Fruit fly (Drosophila melanogaster): ENCODE data around the gene ppk28.
A peak's percentile ranks its signal among the peaks of the same experiment; 100 is the strongest.

The ppk28 gene

dm6 chrX:16854746-16855145, 48.9 kb downstream of the ppk28 start (continued):
- peak; percentile 11 for TF ChIP-seq kah (GFP tag; optimal IDR thresholded peaks at IDR 0.05)
- TF ChIP-seq CG12659 (GFP tag; optimal IDR thresholded peaks at IDR 0.05) = peak; percentile 51
- TF ChIP-seq caup (GFP tag; optimal IDR thresholded peaks at IDR 0.05; ENCODE audit: severe bottlenecking) = peak; percentile 12
- peak; percentile 33 to 44 for TF ChIP-seq dpn (GFP tag; optimal IDR thresholded peaks at IDR 0.05)
- peak; percentile 80 for TF ChIP-seq Ets65A (GFP tag)
- peak; percentile 25 for TF ChIP-seq CG13775 (GFP tag; optimal IDR thresholded peaks at IDR 0.05)
- peak; percentile 46 for TF ChIP-seq lmd (GFP tag; IDR thresholded peaks at IDR 0.05)
- TF ChIP-seq Deaf1 (tag; optimal IDR thresholded peaks at IDR 0.05) = no peak
- TF ChIP-seq CG11723 (GFP tag; optimal IDR thresholded peaks at IDR 0.05) = peak; percentile 23
- TF ChIP-seq grau (tag; optimal IDR thresholded peaks at IDR 0.05) = peak; percentile 63
- peak; percentile 50 for TF ChIP-seq CG18262 (tag; optimal IDR thresholded peaks at IDR 0.05)
- TF ChIP-seq CG16815 (GFP tag; optimal IDR thresholded peaks at IDR 0.05) = no peak
- peak; percentile 26 for TF ChIP-seq CG2875 (GFP tag; optimal IDR thresholded peaks at IDR 0.05)
- TF ChIP-seq CG1024 (GFP tag; IDR thresholded peaks at IDR 0.05) = no peak
- peak; percentile 75 for TF ChIP-seq phol (tag; optimal IDR thresholded peaks at IDR 0.05)
- TF ChIP-seq sug (tag; optimal IDR thresholded peaks at IDR 0.05) = no peak
- TF ChIP-seq CG13424 (tag; optimal IDR thresholded peaks at IDR 0.05) = peak; percentile 70
- peak; percentile 70 for TF ChIP-seq CG7839 (tag; optimal IDR thresholded peaks at IDR 0.05)
- no peak for TF ChIP-seq shn (GFP tag; optimal IDR thresholded peaks at IDR 0.05)
- peak; percentile 14; the same call in 1 of the 3 replicates for TF ChIP-seq ase (GFP tag; IDR thresholded peaks at IDR 0.05)
- peak; percentile 47 for TF ChIP-seq nerfin-1 (tag; optimal IDR thresholded peaks at IDR 0.05)
- TF ChIP-seq Stat92E (GFP tag; optimal IDR thresholded peaks at IDR 0.05) = no peak
- peak; percentile 52 for TF ChIP-seq CG10267 (tag; optimal IDR thresholded peaks at IDR 0.05)
- no peak for TF ChIP-seq fd102C (GFP tag; optimal IDR thresholded peaks at IDR 0.05)
- no peak for TF ChIP-seq B-H2 (GFP tag; optimal IDR thresholded peaks at IDR 0.05)
- TF ChIP-seq CG9215 (GFP tag; IDR thresholded peaks at IDR 0.05) = no peak
- peak; percentile 37 for TF ChIP-seq CG9437 (GFP tag; optimal IDR thresholded peaks at IDR 0.05)
- peak; percentile 31; the same call in 1 of the 2 replicates for TF ChIP-seq wor (GFP tag; IDR thresholded peaks at IDR 0.05)
- TF ChIP-seq Sox102F (GFP tag; optimal IDR thresholded peaks at IDR 0.05) = peak; percentile 73
- no peak for TF ChIP-seq CG11093 (GFP tag; IDR thresholded peaks at IDR 0.05)
- peak; percentile 6 for TF ChIP-seq CG16863 (GFP tag; optimal IDR thresholded peaks at IDR 0.05)
- TF ChIP-seq Pdp1 (GFP tag; optimal IDR thresholded peaks at IDR 0.05) = peak; percentile 4 to 17
- peak; percentile 65; the same call in 1 of the 2 replicates for TF ChIP-seq Ptx1 (GFP tag; IDR thresholded peaks at IDR 0.05)
- TF ChIP-seq CG13287 (GFP tag; IDR thresholded peaks at IDR 0.05; ENCODE audit: partially characterized antibody) = no peak
- no peak for TF ChIP-seq ato (GFP tag; IDR thresholded peaks at IDR 0.05; ENCODE audit: partially characterized antibody)
- 0 out of 2 replicates have a peak, but pooled peaks have one; percentile 19 for TF ChIP-seq ssp (GFP tag; IDR thresholded peaks at IDR 0.05)
- 0 out of 2 replicates have a peak, but pooled peaks have one; percentile 48 for TF ChIP-seq seq (GFP tag; IDR thresholded peaks at IDR 0.05)
- TF ChIP-seq fd3F (GFP tag; optimal IDR thresholded peaks at IDR 0.05) = peak; percentile 26
- TF ChIP-seq CG4820 (GFP tag; optimal IDR thresholded peaks at IDR 0.05) = peak; percentile 44
- peak; percentile 66 for TF ChIP-seq PHDP (tag; optimal IDR thresholded peaks at IDR 0.05)
- TF ChIP-seq Drgx (GFP tag; IDR thresholded peaks at IDR 0.05) = 0 out of 2 replicates have a peak, but pooled peaks have one; percentile 31
- TF ChIP-seq dan (GFP tag; IDR thresholded peaks at IDR 0.05) = no peak
- TF ChIP-seq Sry-β (GFP tag; optimal IDR thresholded peaks at IDR 0.05) = no peak
- no peak for TF ChIP-seq vvl (GFP tag; IDR thresholded peaks at IDR 0.05)
- TF ChIP-seq trem (tag; optimal IDR thresholded peaks at IDR 0.05) = peak; percentile 2
- peak; percentile 52 for TF ChIP-seq stc (GFP tag; IDR thresholded peaks at IDR 0.05)
- 0 out of 2 replicates have a peak, but pooled peaks have one; percentile 33 for TF ChIP-seq sob (GFP tag; IDR thresholded peaks at IDR 0.05)
- TF ChIP-seq CG4424 (GFP tag; optimal IDR thresholded peaks at IDR 0.05) = peak; percentile 48
- no peak for TF ChIP-seq CG42726 (GFP tag; IDR thresholded peaks at IDR 0.05; ENCODE audit: partially characterized antibody)
- no peak for TF ChIP-seq CG32532 (GFP tag; IDR thresholded peaks at IDR 0.05)

Measured in whole organism, embryonic.